Worm (Caenorhabditis elegans) whole organism, late embryonic: ENCODE data around the gene fipp-1.

Experiments used
- ama-1 ChIP-seq: fragments of 150-350 bp; optimal IDR thresholded peaks from 2 replicates; lab custom pipeline; 2014
- ceh-34 ChIP-seq: sonication (generic microtip); optimal IDR thresholded peaks from 2 replicates; lab custom pipeline; 2016; ENCODE audit warnings: mild to moderate bottlenecking, missing genetic modification characterization, missing compliant biosample characterization
- ceh-48 ChIP-seq: sonication (generic microtip); optimal IDR thresholded peaks from 2 replicates; lab custom pipeline; 2016; ENCODE audit warnings: missing genetic modification characterization, inconsistent platforms, missing compliant biosample characterization
- hlh-13 ChIP-seq: fragments of 200-800 bp; sonication (Bioruptor generic); optimal IDR thresholded peaks from 2 replicates; lab custom pipeline; 2018; ENCODE audit warnings: mild to moderate bottlenecking, missing genetic modification characterization, missing compliant biosample characterization
- hlh-6 ChIP-seq: sonication (generic microtip); optimal IDR thresholded peaks from 2 replicates; lab custom pipeline; 2016; ENCODE audit warnings: missing genotype, missing genetic modification characterization, missing compliant biosample characterization
- pros-1 ChIP-seq: fragments of 150-350 bp; optimal IDR thresholded peaks from 2 replicates; lab custom pipeline; 2014; ENCODE audit warnings: missing biosample characterization, missing genetic modification reagents, missing genetic modification characterization
- sox-2 ChIP-seq: fragments of 200-800 bp; sonication (Bioruptor generic); IDR thresholded peaks from 2 replicates; pipeline ENCODE4 v1.3.6; 2022; ENCODE audit warnings: missing genetic modification reagents, missing genetic modification characterization, missing compliant biosample characterization
- syd-9 ChIP-seq: sonication (generic microtip); optimal IDR thresholded peaks from 2 replicates; lab custom pipeline; 2016; ENCODE audit warnings: mild to moderate bottlenecking, missing genetic modification characterization, moderate library complexity, missing compliant biosample characterization
- tbx-2 ChIP-seq: sonication (generic microtip); optimal IDR thresholded peaks from 2 replicates; lab custom pipeline; 2016; ENCODE audit warnings: missing genetic modification characterization, missing compliant biosample characterization

ce11 chrV:4364517-4364916, 7.1 kb upstream of the fipp-1 start, which contains the start of gene grl-13:
- TF ChIP-seq ama-1 (lab: Kevin White, UChicago) (no peak), ceh-34 (tag; lab: Kevin White, UChicago) (no peak), tbx-2 (no peak), hlh-13 (GFP tag; lab: Kevin White, UChicago) (no peak), sox-2 (no peak), pros-1 (no peak), syd-9 (tag; lab: Kevin White, UChicago) (no peak), hlh-6 (tag; lab: Kevin White, UChicago) (no peak), ceh-48 (tag; lab: Kevin White, UChicago) (no peak)
